Fruit fly (Drosophila melanogaster): Measurements from ENCODE around the gene Pop1.

The Pop1 gene

dm6 chrX:5646228-5646627 is 23.8 kb downstream of the Pop1 start (continued):
- TF ChIP-seq onecut (GFP tag; IDR thresholded peaks at IDR 0.05) (no peak), gcm2 (GFP tag; optimal IDR thresholded peaks at IDR 0.05) (no peak), amos (GFP tag; IDR thresholded peaks at IDR 0.05; ENCODE audit: partially characterized antibody) (no peak), ap (GFP tag; IDR thresholded peaks at IDR 0.05) (no peak), cas (GFP tag; IDR thresholded peaks at IDR 0.05) (no peak), CG8944 (GFP tag; optimal IDR thresholded peaks at IDR 0.05) (no peak), Doc2 (GFP tag; IDR thresholded peaks at IDR 0.05) (no peak), gfzf (GFP tag; optimal IDR thresholded peaks at IDR 0.05) (no peak), Sry-δ (GFP tag; optimal IDR thresholded peaks at IDR 0.05) (no peak), CG18619 (GFP tag; optimal IDR thresholded peaks at IDR 0.05) (no peak), CG4360 (GFP tag; IDR thresholded peaks at IDR 0.05) (no peak), CG30020 (tag; optimal IDR thresholded peaks at IDR 0.05) (no peak), E2f1 (GFP tag; IDR thresholded peaks at IDR 0.05) (no peak), CoRest (tag; optimal IDR thresholded peaks at IDR 0.05) (peak; percentile 17), lbe (GFP tag; optimal IDR thresholded peaks at IDR 0.05) (no peak), schlank (tag; optimal IDR thresholded peaks at IDR 0.05) (no peak), gsb (GFP tag; IDR thresholded peaks at IDR 0.05) (no peak), CG7556 (GFP tag; optimal IDR thresholded peaks at IDR 0.05) (peak; percentile 18), kni (GFP tag; optimal IDR thresholded peaks at IDR 0.05) (no peak), CG32772 (GFP tag; IDR thresholded peaks at IDR 0.05) (no peak), CG15601 (tag; optimal IDR thresholded peaks at IDR 0.05) (peak; percentile 16), lola (GFP tag; optimal IDR thresholded peaks at IDR 0.05) (peak in 1 of 3 experiments; percentile 28), B-H1 (GFP tag; IDR thresholded peaks at IDR 0.05) (no peak), CG43689 (GFP tag; IDR thresholded peaks at IDR 0.05) (no peak), trh (GFP tag; optimal IDR thresholded peaks at IDR 0.05) (no peak), CG5953 (GFP tag; IDR thresholded peaks at IDR 0.05) (no peak), hth (optimal IDR thresholded peaks at IDR 0.05) (no peak), CG18011 (GFP tag; optimal IDR thresholded peaks at IDR 0.05) (no peak), CG11456 (GFP tag; IDR thresholded peaks at IDR 0.05) (no peak), Atf3 (GFP tag; optimal IDR thresholded peaks at IDR 0.05) (no peak), Dfd (GFP tag; optimal IDR thresholded peaks at IDR 0.05) (no peak), Ada2b (GFP tag; IDR thresholded peaks at IDR 0.05) (no peak), CG2202 (tag; optimal IDR thresholded peaks at IDR 0.05) (no peak), nerfin-2 (GFP tag; IDR thresholded peaks at IDR 0.05; ENCODE audit: partially characterized antibody) (no peak), CG10654 (GFP tag; optimal IDR thresholded peaks at IDR 0.05) (no peak), CG9727 (GFP tag; optimal IDR thresholded peaks at IDR 0.05) (peak; percentile 23), bowl (GFP tag; IDR thresholded peaks at IDR 0.05) (no peak), CG7963 (GFP tag; IDR thresholded peaks at IDR 0.05; ENCODE audit: partially characterized antibody) (no peak), CG15269 (tag; optimal IDR thresholded peaks at IDR 0.05) (peak; percentile 14), sob (GFP tag; IDR thresholded peaks at IDR 0.05) (no peak), insv (GFP tag; optimal IDR thresholded peaks at IDR 0.05) (no peak), mirr (GFP tag; optimal IDR thresholded peaks at IDR 0.05) (no peak), Usf (GFP tag; optimal IDR thresholded peaks at IDR 0.05) (no peak), CG12391 (tag; optimal IDR thresholded peaks at IDR 0.05) (peak; percentile 38), cad (GFP tag; optimal IDR thresholded peaks at IDR 0.05) (no peak), CG11504 (tag; optimal IDR thresholded peaks at IDR 0.05) (peak; percentile 53), CTCF (GFP tag; optimal IDR thresholded peaks at IDR 0.05) (no peak), CG12236 (GFP tag; optimal IDR thresholded peaks at IDR 0.05) (no peak), sd (tag; optimal IDR thresholded peaks at IDR 0.05) (no peak), zen2 (GFP tag; IDR thresholded peaks at IDR 0.05; ENCODE audit: partially characterized antibody) (no peak), CG10543 (GFP tag; optimal IDR thresholded peaks at IDR 0.05) (no peak), nau (GFP tag; optimal IDR thresholded peaks at IDR 0.05) (no peak), CG11398 (GFP tag; optimal IDR thresholded peaks at IDR 0.05) (no peak)
